Fruit fly (Drosophila melanogaster) whole organism, embryonic: ENCODE measurements around the gene beta4GalNAcTB.

Source experiments
- Atf6 ChIP-seq: fragments of 200-800 bp; sonication (Bioruptor generic); IDR thresholded peaks from 2 replicates; pipeline ENCODE4 v1.3.6; 2022; ENCODE audit warnings: missing biosample characterization, missing genetic modification characterization
- BEAF-32 ChIP-seq: fragments of 200-800 bp; sonication (Bioruptor generic); optimal IDR thresholded peaks from 3 replicates; lab custom pipeline; 2017; ENCODE audit warnings: missing biosample characterization, missing genetic modification characterization, mild to moderate bottlenecking, moderate library complexity, missing genetic modification reagents
- CG10462 ChIP-seq: fragments of 200-800 bp; sonication (Bioruptor generic); optimal IDR thresholded peaks from 2 replicates; lab custom pipeline; 2016; ENCODE audit warnings: missing biosample characterization, missing genetic modification characterization
- CG11247 ChIP-seq: fragments of 200-800 bp; sonication (Bioruptor generic); IDR thresholded peaks from 2 replicates; pipeline ENCODE4 v1.3.6; 2022; ENCODE audit warnings: missing biosample characterization, missing genetic modification characterization
- CG11504 ChIP-seq: fragments of 200-800 bp; sonication (Bioruptor generic); optimal IDR thresholded peaks from 3 replicates; lab custom pipeline; 2019; ENCODE audit warnings: missing biosample characterization, mild to moderate bottlenecking, missing genetic modification characterization, moderate library complexity
- CG12391 ChIP-seq: fragments of 200-800 bp; sonication (Bioruptor generic); optimal IDR thresholded peaks from 3 replicates; lab custom pipeline; 2018; ENCODE audit warnings: missing biosample characterization, mild to moderate bottlenecking, missing genetic modification characterization, moderate library complexity
- CG13624 ChIP-seq: fragments of 200-800 bp; sonication (Bioruptor generic); optimal IDR thresholded peaks from 2 replicates; lab custom pipeline; 2016; ENCODE audit warnings: missing biosample characterization, missing genetic modification characterization
- CG15011 ChIP-seq: fragments of 200-800 bp; sonication (Bioruptor generic); optimal IDR thresholded peaks from 3 replicates; lab custom pipeline; 2018; ENCODE audit warnings: missing biosample characterization, mild to moderate bottlenecking, missing genetic modification characterization
- CG15601 ChIP-seq: fragments of 200-800 bp; sonication (Bioruptor generic); optimal IDR thresholded peaks from 3 replicates; lab custom pipeline; 2019; ENCODE audit warnings: missing biosample characterization, mild to moderate bottlenecking, missing genetic modification characterization, moderate library complexity
- CG1647 ChIP-seq: fragments of 200-800 bp; sonication (Bioruptor generic); optimal IDR thresholded peaks from 3 replicates; lab custom pipeline; 2016; ENCODE audit warnings: missing biosample characterization, missing genetic modification characterization
- CG17328 ChIP-seq: fragments of 200-800 bp; sonication (Bioruptor generic); IDR thresholded peaks from 2 replicates; pipeline ENCODE4 v1.3.6; 2022; ENCODE audit warnings: missing biosample characterization, missing genetic modification characterization
- CG2199 ChIP-seq: fragments of 200-800 bp; sonication (Bioruptor generic); IDR thresholded peaks from 3 replicates; pipeline ENCODE4 v1.3.6; 2022; ENCODE audit warnings: missing biosample characterization, missing genetic modification characterization
- CG2678 ChIP-seq: fragments of 200-800 bp; sonication (Bioruptor generic); optimal IDR thresholded peaks from 3 replicates; lab custom pipeline; 2019; ENCODE audit warnings: missing biosample characterization, mild to moderate bottlenecking, missing genetic modification characterization, moderate library complexity
- CG31365 ChIP-seq: fragments of 200-800 bp; sonication (Bioruptor generic); optimal IDR thresholded peaks from 2 replicates; lab custom pipeline; 2018; ENCODE audit warnings: missing biosample characterization, mild to moderate bottlenecking, missing genetic modification characterization
- CG32772 ChIP-seq: fragments of 200-800 bp; sonication (Bioruptor generic); IDR thresholded peaks from 2 replicates; pipeline ENCODE4 v1.3.6; 2022; ENCODE audit warnings: missing biosample characterization, missing genetic modification characterization
- CG3281 ChIP-seq: fragments of 200-800 bp; sonication (Bioruptor generic); optimal IDR thresholded peaks from 3 replicates; lab custom pipeline; 2017; ENCODE audit warnings: missing biosample characterization, mild to moderate bottlenecking, missing genetic modification characterization
- CG34376 ChIP-seq: fragments of 200-800 bp; sonication (Bioruptor generic); optimal IDR thresholded peaks from 2 replicates; lab custom pipeline; 2018; ENCODE audit warnings: missing biosample characterization, mild to moderate bottlenecking, missing genetic modification characterization
- CG4424 ChIP-seq: fragments of 200-800 bp; sonication (Bioruptor generic); optimal IDR thresholded peaks from 3 replicates; lab custom pipeline; 2016; ENCODE audit warnings: missing biosample characterization, missing genetic modification characterization
- CG5245 ChIP-seq: fragments of 200-800 bp; sonication (Bioruptor generic); optimal IDR thresholded peaks from 3 replicates; lab custom pipeline; 2016; ENCODE audit warnings: missing biosample characterization, missing genetic modification characterization
- CG8290 ChIP-seq, 3 experiments: fragments of 200-800 bp; sonication (Bioruptor generic); optimal IDR thresholded peaks; 2 replicates each; lab custom pipeline; 2016 to 2019; ENCODE audit warnings: missing biosample characterization in 3 of 3, missing genetic modification characterization in 3 of 3, mild to moderate bottlenecking in 2 of 3, moderate library complexity in 1 of 3
- CG8359 ChIP-seq: fragments of 200-800 bp; sonication (Bioruptor generic); optimal IDR thresholded peaks from 2 replicates; lab custom pipeline; 2017; ENCODE audit warnings: missing biosample characterization, mild to moderate bottlenecking, missing genetic modification characterization, borderline replicate concordance
- CG8765 ChIP-seq: fragments of 200-800 bp; sonication (Bioruptor generic); IDR thresholded peaks from 2 replicates; pipeline ENCODE4 v1.3.6; 2022; ENCODE audit warnings: missing biosample characterization, missing genetic modification characterization
- D19A ChIP-seq: fragments of 200-800 bp; optimal IDR thresholded peaks from 3 replicates; lab custom pipeline; 2019; ENCODE audit warnings: missing biosample characterization, mild to moderate bottlenecking, missing genetic modification characterization, moderate library complexity
- Dad ChIP-seq: fragments of 200-800 bp; sonication (Bioruptor generic); optimal IDR thresholded peaks from 3 replicates; lab custom pipeline; 2016; ENCODE audit warnings: missing biosample characterization, missing genetic modification characterization
- Doc3 ChIP-seq: fragments of 200-800 bp; sonication (Bioruptor generic); IDR thresholded peaks from 3 replicates; pipeline ENCODE4 v1.3.6; 2022; ENCODE audit warnings: missing biosample characterization, missing genetic modification characterization; ENCODE audit not compliant: partially characterized antibody
- E2f2 ChIP-seq: fragments of 200-800 bp; sonication (Bioruptor generic); IDR thresholded peaks from 2 replicates; pipeline ENCODE4 v1.3.6; 2022; ENCODE audit warnings: missing biosample characterization, missing genetic modification characterization
- NfI ChIP-seq: fragments of 200-800 bp; sonication (Bioruptor generic); optimal IDR thresholded peaks from 3 replicates; lab custom pipeline; 2018; ENCODE audit warnings: missing biosample characterization, mild to moderate bottlenecking, missing genetic modification characterization, moderate library complexity
- Opbp ChIP-seq: fragments of 200-800 bp; sonication (Bioruptor generic); IDR thresholded peaks from 3 replicates; pipeline ENCODE4 v1.3.6; 2022; ENCODE audit warnings: missing biosample characterization, missing genetic modification characterization; ENCODE audit not compliant: partially characterized antibody
- Xrp1 ChIP-seq: fragments of 200-800 bp; sonication (Bioruptor generic); IDR thresholded peaks from 2 replicates; pipeline ENCODE4 v1.3.6; 2022; ENCODE audit warnings: missing biosample characterization, missing genetic modification characterization
- ato ChIP-seq: fragments of 200-800 bp; sonication (Bioruptor generic); IDR thresholded peaks from 2 replicates; pipeline ENCODE4 v1.3.6; 2022; ENCODE audit warnings: missing biosample characterization, missing genetic modification characterization; ENCODE audit not compliant: partially characterized antibody
- bowl ChIP-seq: fragments of 200-800 bp; sonication (Bioruptor generic); IDR thresholded peaks from 2 replicates; pipeline ENCODE4 v1.3.6; 2022; ENCODE audit warnings: missing biosample characterization, missing genetic modification characterization
- btn ChIP-seq: fragments of 200-800 bp; sonication (Bioruptor generic); optimal IDR thresholded peaks from 2 replicates; lab custom pipeline; 2016; ENCODE audit warnings: missing biosample characterization, missing genetic modification characterization
- dan ChIP-seq: fragments of 200-800 bp; sonication (Bioruptor generic); IDR thresholded peaks from 2 replicates; pipeline ENCODE4 v1.3.6; 2022; ENCODE audit warnings: missing biosample characterization, missing genetic modification characterization
- dmrt11E ChIP-seq: fragments of 200-800 bp; sonication (Bioruptor generic); optimal IDR thresholded peaks from 3 replicates; lab custom pipeline; 2018; ENCODE audit warnings: missing biosample characterization, mild to moderate bottlenecking, missing genetic modification characterization, moderate library complexity
- exex ChIP-seq: fragments of 200-800 bp; sonication (Bioruptor generic); optimal IDR thresholded peaks from 4 replicates; lab custom pipeline; 2018; ENCODE audit warnings: missing biosample characterization, mild to moderate bottlenecking, missing genetic modification characterization, moderate library complexity
- jing ChIP-seq: fragments of 200-800 bp; sonication (Bioruptor generic); optimal IDR thresholded peaks from 2 replicates; lab custom pipeline; 2018; ENCODE audit warnings: missing biosample characterization, mild to moderate bottlenecking, missing genetic modification characterization
- kni ChIP-seq: fragments of 200-800 bp; sonication (Bioruptor generic); optimal IDR thresholded peaks from 3 replicates; lab custom pipeline; 2017; ENCODE audit warnings: mild to moderate bottlenecking, missing biosample characterization, missing genetic modification reagents, missing genetic modification characterization
- lbe ChIP-seq: fragments of 200-800 bp; sonication (Bioruptor generic); optimal IDR thresholded peaks from 2 replicates; lab custom pipeline; 2016; ENCODE audit warnings: missing biosample characterization, mild to moderate bottlenecking, missing genetic modification characterization
- lola ChIP-seq, 3 experiments: fragments of >200 bp in 2 of 3; fragments of 200-800 bp in 1 of 3; sonication (Bioruptor generic) in 1 of 3; optimal IDR thresholded peaks; 2 replicates each; lab custom pipeline; 2017 to 2019; ENCODE audit warnings: missing biosample characterization in 3 of 3, missing genetic modification characterization in 3 of 3, mild to moderate bottlenecking in 1 of 3, moderate library complexity in 1 of 3
- mam ChIP-seq: fragments of 200-800 bp; sonication (Bioruptor generic); optimal IDR thresholded peaks from 3 replicates; lab custom pipeline; 2016; ENCODE audit warnings: missing biosample characterization, missing genetic modification characterization
- mirr ChIP-seq: fragments of 200-800 bp; sonication (Bioruptor generic); optimal IDR thresholded peaks from 3 replicates; lab custom pipeline; 2018; ENCODE audit warnings: missing biosample characterization, mild to moderate bottlenecking, missing genetic modification characterization
- nau ChIP-seq: fragments of 200-800 bp; sonication (Bioruptor generic); optimal IDR thresholded peaks from 3 replicates; lab custom pipeline; 2017; ENCODE audit warnings: missing biosample characterization, mild to moderate bottlenecking, missing genetic modification characterization, missing genetic modification reagents
- nom ChIP-seq: fragments of 200-800 bp; sonication (Bioruptor generic); optimal IDR thresholded peaks from 2 replicates; lab custom pipeline; 2017; ENCODE audit warnings: missing biosample characterization, missing genetic modification characterization, mild to moderate bottlenecking, moderate library complexity, missing genetic modification reagents
- prd ChIP-seq, 3 experiments: fragments of >200 bp in 2 of 3; fragments of 200-800 bp in 1 of 3; sonication (Bioruptor generic) in 1 of 3; optimal IDR thresholded peaks in 2 of 3; IDR thresholded peaks in 1 of 3; 2 replicates in 2 of 3; 3 replicates in 1 of 3; pipeline versions ENCODE4 v1.3.6 to Lab custom; 2017 to 2022; ENCODE audit warnings: missing biosample characterization in 1 of 3, missing genetic modification characterization in 1 of 3
- sug ChIP-seq: fragments of 200-800 bp; optimal IDR thresholded peaks from 2 replicates; lab custom pipeline; 2019; ENCODE audit warnings: missing biosample characterization, mild to moderate bottlenecking, missing genetic modification characterization, moderate library complexity
- usp ChIP-seq: fragments of >200 bp; optimal IDR thresholded peaks from 2 replicates; lab custom pipeline; 2017; ENCODE audit warnings: missing biosample characterization, missing genetic modification characterization
- wor ChIP-seq: fragments of 200-800 bp; sonication (Bioruptor generic); IDR thresholded peaks from 2 replicates; pipeline ENCODE4 v1.3.6; 2022; ENCODE audit warnings: missing biosample characterization, missing genetic modification characterization
- zf30C ChIP-seq: fragments of 200-800 bp; sonication (Bioruptor generic); optimal IDR thresholded peaks from 3 replicates; lab custom pipeline; 2018; ENCODE audit warnings: missing biosample characterization, mild to moderate bottlenecking, missing genetic modification characterization

Gene beta4GalNAcTB

dm6 chr3R:29066285-29066684 is 32.5 kb upstream of the beta4GalNAcTB start (continued):
- no peak for TF ChIP-seq CG17328
- TF ChIP-seq mirr (GFP tag; lab: Kevin White, UChicago): peak; percentile 39
- TF ChIP-seq sug (tag; lab: Kevin White, UChicago): no peak
- no peak for TF ChIP-seq D19A
- TF ChIP-seq CG2199 (GFP tag; lab: Robert Waterston, UW): 0 out of 3 replicates have a peak, but pooled peaks have one; percentile 14
- no peak for TF ChIP-seq CG15011 (GFP tag; lab: Kevin White, UChicago)
- peak; percentile 24 for TF ChIP-seq exex
- no peak for TF ChIP-seq CG8290 (GFP tag; optimal IDR thresholded peaks at IDR 0.05; lab: Kevin White, UChicago)
- peak in 1 of 2 experiments; percentile 45 for TF ChIP-seq CG8290 (tag; optimal IDR thresholded peaks at IDR 0.05; lab: Kevin White, UChicago)
- TF ChIP-seq CG15601 (tag; lab: Kevin White, UChicago): peak; percentile 13
- TF ChIP-seq Xrp1 (GFP tag; lab: Robert Waterston, UW): 0 out of 2 replicates have a peak, but pooled peaks have one; percentile 8
- no peak for TF ChIP-seq CG32772 (GFP tag; lab: Robert Waterston, UW)
- no peak for TF ChIP-seq CG10462
- TF ChIP-seq BEAF-32 (GFP tag; lab: Kevin White, UChicago): peak; percentile 10

dm6 chr3R:29064682-29065100 is 30.9 kb upstream of the beta4GalNAcTB start:
- TF ChIP-seq CG8765 (GFP tag; lab: Robert Waterston, UW): no peak
- TF ChIP-seq zf30C (GFP tag; lab: Kevin White, UChicago): peak; percentile 75
- TF ChIP-seq E2f2 (GFP tag; lab: Robert Waterston, UW): no peak
- TF ChIP-seq mam (GFP tag; lab: Kevin White, UChicago): no peak
- no peak for TF ChIP-seq prd (optimal IDR thresholded peaks at IDR 0.05; lab: Kevin White, UChicago)
- no peak for TF ChIP-seq prd (GFP tag; IDR thresholded peaks at IDR 0.05; lab: Robert Waterston, UW)
- no peak for TF ChIP-seq CG1647 (GFP tag; lab: Kevin White, UChicago)
- TF ChIP-seq Doc3 (GFP tag; lab: Robert Waterston, UW): no peak
- TF ChIP-seq kni (GFP tag; lab: Kevin White, UChicago): peak; percentile 14
- peak; percentile 3 for TF ChIP-seq NfI (GFP tag; lab: Kevin White, UChicago)
- no peak for TF ChIP-seq ato (GFP tag; lab: Robert Waterston, UW)
- peak; percentile 21 for TF ChIP-seq nau
- no peak for TF ChIP-seq Opbp (GFP tag; lab: Robert Waterston, UW)
- TF ChIP-seq CG12391 (tag; lab: Kevin White, UChicago): peak; percentile 11
- no peak for TF ChIP-seq lola (GFP tag; optimal IDR thresholded peaks at IDR 0.05; lab: Kevin White, UChicago)
- no peak for TF ChIP-seq CG3281 (GFP tag; lab: Kevin White, UChicago)
- no peak for TF ChIP-seq btn (GFP tag; lab: Kevin White, UChicago)
- no peak for TF ChIP-seq CG34376 (GFP tag; lab: Kevin White, UChicago)
- TF ChIP-seq CG8290 (GFP tag; optimal IDR thresholded peaks at IDR 0.05; lab: Kevin White, UChicago): no peak
- peak in 1 of 2 experiments; percentile 23 for TF ChIP-seq CG8290 (tag; optimal IDR thresholded peaks at IDR 0.05; lab: Kevin White, UChicago)
- TF ChIP-seq CG11504 (tag; lab: Kevin White, UChicago): no peak
- no peak for TF ChIP-seq wor (GFP tag; lab: Robert Waterston, UW)
- TF ChIP-seq CG5245 (GFP tag; lab: Kevin White, UChicago): peak; percentile 2
- no peak for TF ChIP-seq CG31365 (tag; lab: Kevin White, UChicago)
- TF ChIP-seq CG11247 (GFP tag; lab: Robert Waterston, UW): no peak
- TF ChIP-seq CG13624: no peak
- TF ChIP-seq CG2678 (tag; lab: Kevin White, UChicago): peak; percentile 8
- no peak for TF ChIP-seq dmrt11E
- peak; percentile 42 for TF ChIP-seq nom (GFP tag; lab: Kevin White, UChicago)
- TF ChIP-seq Atf6 (GFP tag; lab: Robert Waterston, UW): no peak
- TF ChIP-seq CG4424: no peak
- TF ChIP-seq dan: no peak
- TF ChIP-seq jing (GFP tag; lab: Kevin White, UChicago): no peak
- no peak for TF ChIP-seq usp (GFP tag; lab: Kevin White, UChicago)
- no peak for TF ChIP-seq Dad
- TF ChIP-seq CG8359 (GFP tag; lab: Kevin White, UChicago): no peak
- no peak for TF ChIP-seq bowl (GFP tag; lab: Robert Waterston, UW)
- no peak for TF ChIP-seq lbe (GFP tag; lab: Kevin White, UChicago)
